Worm (Caenorhabditis elegans) whole organism, L2 larva: Measurements from ENCODE around the gene rnp-1.

ENCODE experiments used
- F13H6.1 ChIP-seq: sonication (generic microtip); optimal IDR thresholded peaks from 2 replicates; lab custom pipeline; 2016; ENCODE audit warnings: missing genetic modification characterization, missing compliant biosample characterization
- Y55F3AM.14 ChIP-seq: fragments of 200-800 bp; sonication (Bioruptor generic); optimal IDR thresholded peaks from 2 replicates; lab custom pipeline; 2018; ENCODE audit warnings: mild to moderate bottlenecking, missing genetic modification characterization, missing compliant biosample characterization
- aly-2 ChIP-seq: fragments of 150-350 bp; optimal IDR thresholded peaks from 2 replicates; lab custom pipeline; 2014; ENCODE audit warnings: missing biosample characterization, missing genetic modification characterization
- fos-1 ChIP-seq: fragments of 150-350 bp; optimal IDR thresholded peaks from 2 replicates; lab custom pipeline; 2014; ENCODE audit warnings: missing biosample characterization, missing genetic modification characterization
- gmeb-1 ChIP-seq: fragments of 150-350 bp; optimal IDR thresholded peaks from 2 replicates; lab custom pipeline; 2014; ENCODE audit warnings: missing biosample characterization, missing genetic modification characterization
- lsy-2 ChIP-seq, 2 experiments: fragments of 150-350 bp in 1 of 2; sonication (generic microtip) in 1 of 2; optimal IDR thresholded peaks; 2 replicates each; lab custom pipeline; 2014 to 2017; ENCODE audit warnings: missing biosample characterization in 2 of 2, missing genetic modification characterization in 2 of 2
- mab-5 ChIP-seq: fragments of 150-350 bp; optimal IDR thresholded peaks from 2 replicates; lab custom pipeline; 2014; ENCODE audit warnings: missing biosample characterization, missing genetic modification characterization
- mdl-1 ChIP-seq, 2 experiments: fragments of 150-350 bp in 1 of 2; sonication (generic microtip) in 1 of 2; optimal IDR thresholded peaks; 2 replicates each; lab custom pipeline; 2017; ENCODE audit warnings: missing biosample characterization in 2 of 2, missing genetic modification characterization in 2 of 2
- skn-1 ChIP-seq: sonication (generic microtip); optimal IDR thresholded peaks from 2 replicates; lab custom pipeline; 2017; ENCODE audit warnings: missing biosample characterization, missing genetic modification characterization
- unc-62 ChIP-seq: fragments of 150-350 bp; optimal IDR thresholded peaks from 2 replicates; lab custom pipeline; 2014; ENCODE audit warnings: missing biosample characterization, missing genetic modification reagents, missing genetic modification characterization
- zag-1 ChIP-seq: fragments of 150-350 bp; optimal IDR thresholded peaks from 2 replicates; lab custom pipeline; 2014; ENCODE audit warnings: missing biosample characterization, missing genetic modification characterization
- ztf-11 ChIP-seq: sonication (generic microtip); optimal IDR thresholded peaks from 2 replicates; lab custom pipeline; 2017; ENCODE audit warnings: missing biosample characterization, missing genetic modification characterization
- ztf-4 ChIP-seq: fragments of 150-350 bp; optimal IDR thresholded peaks from 2 replicates; lab custom pipeline; 2014; ENCODE audit warnings: missing biosample characterization, missing genetic modification characterization

DNA sequence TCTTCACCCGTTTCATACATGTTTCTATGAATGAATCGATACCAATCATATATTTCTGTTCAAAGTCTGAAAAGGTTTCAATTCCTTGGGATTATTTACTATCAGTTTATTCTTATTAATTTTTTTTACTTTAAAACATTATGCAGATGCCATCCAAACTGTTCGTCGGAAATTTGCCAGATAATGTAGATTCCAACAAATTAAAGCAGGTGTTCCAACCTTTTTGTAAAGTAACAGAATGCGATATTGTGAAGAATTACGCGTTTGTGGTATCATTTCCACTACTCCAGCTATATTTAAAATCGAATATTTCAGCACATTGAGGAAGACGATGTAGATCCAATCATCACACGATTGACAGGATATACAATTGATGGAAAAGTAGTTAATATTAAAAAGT, at the start of gene rnp-1:
- TF ChIP-seq ztf-11 (tag; lab: Kevin White, UChicago) (no peak), aly-2 (no peak), skn-1 (tag; lab: Kevin White, UChicago) (no peak), mab-5 (tag; lab: Kevin White, UChicago) (no peak), ztf-4 (tag; lab: Kevin White, UChicago) (no peak), zag-1 (tag; lab: Kevin White, UChicago) (no peak), unc-62 (no peak), gmeb-1 (tag; lab: Kevin White, UChicago) (no peak), Y55F3AM.14 (GFP tag; lab: Kevin White, UChicago) (no peak), fos-1 (no peak), mdl-1 (tag; optimal IDR thresholded peaks at IDR 0.05; lab: Kevin White, UChicago) (no peak), F13H6.1 (tag; lab: Kevin White, UChicago) (no peak), lsy-2 (tag; optimal IDR thresholded peaks at IDR 0.05; lab: Kevin White, UChicago) (no peak)
